Worm (Caenorhabditis elegans): ENCODE results near the gene lido-12.

DNA sequence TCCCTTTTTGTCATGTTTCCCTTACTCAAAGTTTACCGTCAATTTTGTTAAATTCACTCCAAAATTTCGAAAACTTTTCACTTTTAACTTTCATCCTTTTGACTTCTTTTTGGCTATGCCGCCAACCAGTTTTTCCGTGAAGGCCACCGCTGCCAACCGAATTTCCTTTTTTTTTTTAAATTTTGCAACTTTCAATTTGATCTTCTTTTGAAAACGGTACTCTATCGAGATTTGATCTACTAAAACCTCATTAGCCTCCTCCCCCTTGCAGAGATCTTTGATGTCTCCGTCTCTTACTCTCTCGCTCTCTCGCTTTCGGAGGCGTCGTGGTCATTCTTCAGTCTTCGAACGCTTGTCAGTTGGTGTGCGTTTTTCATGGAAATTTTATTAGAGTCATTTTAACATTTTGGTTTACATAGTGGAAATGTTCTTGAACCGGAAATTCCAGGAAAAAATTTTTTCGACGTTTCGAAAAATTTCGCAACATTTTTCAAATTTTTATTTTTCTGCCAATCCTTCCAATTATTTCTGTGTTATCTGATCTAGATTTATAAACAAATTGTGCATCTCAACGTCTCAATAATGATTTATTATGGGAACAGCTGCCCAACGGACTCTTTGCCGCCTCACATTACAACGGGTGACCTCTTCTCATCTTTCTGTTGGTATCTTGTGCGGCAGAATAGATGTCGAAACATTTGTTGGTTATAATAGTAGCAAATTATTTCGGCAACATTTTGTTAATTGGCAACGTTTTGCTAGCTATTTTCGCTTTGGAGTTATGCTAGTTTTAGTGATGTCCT lies 10.8 kb upstream of the lido-12 start:
- no peak for TF ChIP-seq ama-1 (optimal IDR thresholded peaks at IDR 0.05)
- TF ChIP-seq pes-1 (GFP tag; IDR thresholded peaks at IDR 0.05), result no peak
- no peak for TF ChIP-seq tbx-37 (GFP tag; conservative IDR thresholded peaks at IDR 0.05)
- TF ChIP-seq sea-1 (GFP tag; conservative IDR thresholded peaks at IDR 0.05), result no peak
